Fruit fly (Drosophila melanogaster) S2 (cell line): ENCODE results near the gene sog.

Source experiments
- CG8478 ChIP-seq: fragments of >200 bp; optimal IDR thresholded peaks from 2 replicates; lab custom pipeline; 2018
- CTCF ChIP-seq, 2 experiments: fragments of >200 bp; optimal IDR thresholded peaks; 2 replicates each; lab custom pipeline; 2018

DNA sequence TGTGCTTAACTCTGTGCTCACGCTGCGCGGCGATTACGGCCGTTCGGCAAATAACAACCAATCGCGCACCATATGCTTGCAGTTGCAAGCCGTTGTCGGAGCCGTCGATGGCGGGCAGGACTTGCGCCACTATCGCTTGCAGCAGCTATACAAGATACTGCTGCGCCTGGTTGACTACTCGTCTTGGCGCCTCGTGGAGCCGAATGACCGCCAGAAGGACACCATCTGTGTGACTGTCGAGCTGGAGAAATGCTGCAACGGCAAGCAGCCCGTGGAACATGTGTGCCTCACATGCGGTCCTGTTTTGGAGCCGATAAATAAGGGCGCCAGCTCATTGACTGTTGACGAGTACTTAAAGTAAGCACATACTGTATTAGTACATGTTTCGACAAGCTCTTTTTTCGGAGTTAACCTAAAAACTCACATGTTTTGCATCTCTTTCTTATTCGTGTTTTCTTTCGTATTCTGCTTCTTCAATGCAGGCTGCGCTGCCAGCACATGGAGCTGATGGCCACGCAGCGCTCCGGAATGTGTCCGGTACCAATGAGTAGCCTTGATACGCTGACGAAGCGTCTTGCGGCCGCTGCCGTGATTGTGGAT is 49.3 kb downstream of the sog start:
- no peak for TF ChIP-seq CG8478 (lab: Kevin White, UChicago)
- no peak for TF ChIP-seq CTCF (optimal IDR thresholded peaks at IDR 0.05; lab: Kevin White, UChicago)
